Worm (Caenorhabditis elegans) whole organism, L4 larva: ENCODE data around the gene F27D9.12.

Source experiments
- fos-1 ChIP-seq: fragments of 150-350 bp; optimal IDR thresholded peaks from 2 replicates; lab custom pipeline; 2014; ENCODE audit warnings: missing biosample characterization, missing genetic modification characterization
- nhr-76 ChIP-seq: fragments of 150-350 bp; optimal IDR thresholded peaks from 2 replicates; lab custom pipeline; 2014; ENCODE audit warnings: missing biosample characterization, missing genetic modification characterization
- zag-1 ChIP-seq: fragments of 150-350 bp; optimal IDR thresholded peaks from 2 replicates; lab custom pipeline; 2014; ENCODE audit warnings: missing biosample characterization, missing genetic modification characterization

ce11 chrX:7607982-7608381 is 48.8 kb downstream of the F27D9.12 start, which contains the start of gene twk-17:
- no peak for TF ChIP-seq nhr-76 (tag; lab: Kevin White, UChicago)
- TF ChIP-seq zag-1 (tag; lab: Kevin White, UChicago) = no peak
- no peak for TF ChIP-seq fos-1
